Worm (Caenorhabditis elegans): ENCODE data around the gene mtrf-1L.
"Not testable (repeated sequence)": the region's sequence is repeated elsewhere in the genome, so short reads cannot be mapped to it uniquely, and the experiment has no call there.

- TF ChIP-seq dao-5, him-1, W03F9.2 (tag; optimal IDR thresholded peaks at IDR 0.05): not testable (repeated sequence)
These were observed 24.0 kb upstream of the mtrf-1L start, which contains the start of the genes nspd-3 and C24D10.2 for ce11 chrIV:5162941-5163340.

All from whole organism, L4/young adult.